Fruit fly (Drosophila melanogaster): ENCODE results near the gene P5CS.

P5CS gene

dm6 chr3L:21972162-21973022, 590 bp downstream of the P5CS start (continued):
- TF ChIP-seq fd59A (GFP tag; optimal IDR thresholded peaks at IDR 0.05) (no peak), CG10669 (GFP tag; optimal IDR thresholded peaks at IDR 0.05) (peak; percentile 22), CG34406 (GFP tag; optimal IDR thresholded peaks at IDR 0.05) (peak; percentile 14), CG3032 (tag; optimal IDR thresholded peaks at IDR 0.05) (no peak), CG1621 (tag; optimal IDR thresholded peaks at IDR 0.05) (peak; percentile 12), lz (GFP tag; optimal IDR thresholded peaks at IDR 0.05) (peak; percentile 41), Hr39 (GFP tag; optimal IDR thresholded peaks at IDR 0.05) (peak; percentile 51), CG6854 (GFP tag; optimal IDR thresholded peaks at IDR 0.05) (no peak), CG31627 (GFP tag; optimal IDR thresholded peaks at IDR 0.05) (peak; percentile 24), net (GFP tag; optimal IDR thresholded peaks at IDR 0.05) (peak; percentile 43), svp (GFP tag) (peak; percentile 73), Lpt (GFP tag; optimal IDR thresholded peaks at IDR 0.05) (no peak), achi (GFP tag; optimal IDR thresholded peaks at IDR 0.05) (peak; percentile 24), esn (GFP tag; optimal IDR thresholded peaks at IDR 0.05) (peak; percentile 44), CG11902 (GFP tag; optimal IDR thresholded peaks at IDR 0.05) (no peak), Ets21C (GFP tag; optimal IDR thresholded peaks at IDR 0.05) (peak; percentile 28), CG9139 (GFP tag; optimal IDR thresholded peaks at IDR 0.05) (no peak), Eip78C (GFP tag) (peak; percentile 77), CG6163 (GFP tag; IDR thresholded peaks at IDR 0.05) (0 out of 3 replicates have a peak, but pooled peaks have one; percentile 37), CG10631 (GFP tag; optimal IDR thresholded peaks at IDR 0.05) (peak; percentile 20), Eip93F (GFP tag; optimal IDR thresholded peaks at IDR 0.05) (no peak), Sox15 (GFP tag; optimal IDR thresholded peaks at IDR 0.05) (no peak), CG4318 (GFP tag; optimal IDR thresholded peaks at IDR 0.05) (no peak), topi (GFP tag; optimal IDR thresholded peaks at IDR 0.05) (peak; percentile 18), salr (GFP tag; optimal IDR thresholded peaks at IDR 0.05) (no peak), CG6808 (GFP tag; optimal IDR thresholded peaks at IDR 0.05) (peak; percentile 30), Ets96B (tag; optimal IDR thresholded peaks at IDR 0.05) (peak; percentile 51), Blimp-1 (GFP tag; optimal IDR thresholded peaks at IDR 0.05) (no peak), CG32006 (GFP tag; optimal IDR thresholded peaks at IDR 0.05) (peak; percentile 58), dac (GFP tag; optimal IDR thresholded peaks at IDR 0.05) (no peak), CG8319 (GFP tag; optimal IDR thresholded peaks at IDR 0.05) (no peak), Sox14 (GFP tag; optimal IDR thresholded peaks at IDR 0.05) (peak; percentile 61), CG11294 (GFP tag; IDR thresholded peaks at IDR 0.05) (no peak), Hr4 (GFP tag; optimal IDR thresholded peaks at IDR 0.05) (peak; percentile 44), CG7368 (GFP tag; optimal IDR thresholded peaks at IDR 0.05) (no peak), CG6276 (GFP tag; optimal IDR thresholded peaks at IDR 0.05) (peak; percentile 71), pdm3 (GFP tag; optimal IDR thresholded peaks at IDR 0.05) (peak; percentile 39), fkh (GFP tag; optimal IDR thresholded peaks at IDR 0.05) (no peak)

DNA sequence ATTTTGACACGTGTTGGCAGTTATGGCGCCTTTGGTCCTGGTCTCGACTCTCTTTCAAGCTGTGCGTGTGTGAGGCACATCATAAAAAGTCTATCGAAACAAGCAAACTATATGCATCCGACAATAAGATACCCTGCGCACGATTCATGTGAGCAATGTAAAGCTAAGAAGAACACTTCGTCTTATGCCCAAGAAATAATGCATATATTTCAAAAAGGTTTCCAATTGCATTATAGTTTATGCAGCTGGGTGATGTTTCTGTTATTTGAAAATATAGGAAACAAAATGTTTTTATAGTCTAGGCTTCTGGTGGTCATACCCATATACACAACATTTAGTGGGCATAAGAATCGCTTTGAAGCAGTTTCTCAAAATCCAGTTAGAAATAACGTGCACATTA, 1.8 kb downstream of the P5CS start:
- TF ChIP-seq spab (GFP tag; optimal IDR thresholded peaks at IDR 0.05) (no peak), cyc (GFP tag; optimal IDR thresholded peaks at IDR 0.05) (no peak), CG10631 (GFP tag; optimal IDR thresholded peaks at IDR 0.05) (no peak), CG6808 (GFP tag; optimal IDR thresholded peaks at IDR 0.05) (no peak), Eip78C (GFP tag) (peak; percentile 12), svp (GFP tag) (peak; percentile 47)
